Worm (Caenorhabditis elegans) whole organism, L4 larva: ENCODE measurements around the gene F56D6.12.

Experiments used
- F37D6.2 ChIP-seq: sonication (generic microtip); optimal IDR thresholded peaks from 2 replicates; lab custom pipeline; 2016; ENCODE audit warnings: mild to moderate bottlenecking, missing genetic modification characterization, missing compliant biosample characterization
- F44E2.7 ChIP-seq: fragments of 200-800 bp; sonication (Bioruptor generic); IDR thresholded peaks from 2 replicates; pipeline ENCODE4 v2.1.2; 2022; ENCODE audit warnings: missing genetic modification characterization, missing compliant biosample characterization
- T20F7.1 ChIP-seq: fragments of 200-800 bp; sonication (Bioruptor generic); optimal IDR thresholded peaks from 2 replicates; lab custom pipeline; 2018; ENCODE audit warnings: mild to moderate bottlenecking, missing genetic modification characterization, missing compliant biosample characterization
- aha-1 ChIP-seq: fragments of 150-350 bp; peaks from one replicate; lab custom pipeline; 2014; ENCODE audit warnings: missing biosample characterization, missing genetic modification characterization
- aly-2 ChIP-seq: sonication (generic microtip); optimal IDR thresholded peaks from 2 replicates; lab custom pipeline; 2018; ENCODE audit warnings: missing biosample characterization, missing genetic modification characterization
- ama-1 ChIP-seq: fragments of 150-350 bp; optimal IDR thresholded peaks from 2 replicates; lab custom pipeline; 2014; ENCODE audit warnings: inconsistent platforms, mixed read lengths
- ces-1 ChIP-seq: fragments of 150-350 bp; sonication (generic microtip); optimal IDR thresholded peaks from 4 replicates; lab custom pipeline; 2014; ENCODE audit warnings: missing biosample characterization, missing genetic modification reagents, missing genetic modification characterization
- ctbp-1 ChIP-seq: fragments of 200-800 bp; sonication (Bioruptor generic); IDR thresholded peaks from 2 replicates; pipeline ENCODE4 v1.3.6; 2022; ENCODE audit warnings: missing genetic modification reagents, missing genetic modification characterization, missing compliant biosample characterization
- daf-16 ChIP-seq, 3 experiments: sonication (generic microtip); optimal IDR thresholded peaks; 2 replicates each; lab custom pipeline; 2016 to 2017; ENCODE audit warnings: missing genetic modification characterization in 3 of 3, missing genetic modification reagents in 3 of 3, mild to moderate bottlenecking in 2 of 3, missing compliant biosample characterization in 2 of 3, missing biosample characterization in 1 of 3, moderate library complexity in 1 of 3
- dmd-6 ChIP-seq: fragments of 200-800 bp; sonication (Bioruptor generic); IDR thresholded peaks from 2 replicates; pipeline ENCODE4 v1.3.6; 2022; ENCODE audit warnings: missing genetic modification reagents, missing genetic modification characterization, missing compliant biosample characterization
- dmd-9 ChIP-seq: fragments of 200-800 bp; sonication (Bioruptor generic); IDR thresholded peaks from 2 replicates; pipeline ENCODE4 v1.3.6; 2022; ENCODE audit warnings: missing genetic modification reagents, missing genetic modification characterization, missing compliant biosample characterization
- duxl-1 ChIP-seq: sonication (generic microtip); optimal IDR thresholded peaks from 2 replicates; lab custom pipeline; 2016; ENCODE audit warnings: mild to moderate bottlenecking, missing genetic modification characterization, moderate library complexity, missing compliant biosample characterization; ENCODE audit not compliant: poor library complexity
- fos-1 ChIP-seq: fragments of 150-350 bp; optimal IDR thresholded peaks from 2 replicates; lab custom pipeline; 2014; ENCODE audit warnings: missing biosample characterization, missing genetic modification characterization
- hif-1 ChIP-seq, 2 experiments: sonication (generic microtip); optimal IDR thresholded peaks; 2 replicates each; lab custom pipeline; 2016 to 2017; ENCODE audit warnings: missing compliant biosample characterization in 2 of 2, missing genetic modification characterization in 2 of 2, missing genetic modification reagents in 2 of 2, missing genotype in 2 of 2, mild to moderate bottlenecking in 1 of 2
- hlh-11 ChIP-seq: fragments of 200-800 bp; sonication (Bioruptor generic); optimal IDR thresholded peaks from 2 replicates; lab custom pipeline; 2018; ENCODE audit warnings: mild to moderate bottlenecking, missing genetic modification characterization, missing compliant biosample characterization
- hlh-30 ChIP-seq: sonication (generic microtip); optimal IDR thresholded peaks from 2 replicates; lab custom pipeline; 2017; ENCODE audit warnings: antibody characterized with exemption, mild to moderate bottlenecking, missing genetic modification characterization, missing compliant biosample characterization; ENCODE audit not compliant: insufficient read depth
- jun-1 ChIP-seq: fragments of 150-350 bp; optimal IDR thresholded peaks from 2 replicates; lab custom pipeline; 2014; ENCODE audit warnings: missing biosample characterization, missing genetic modification reagents, missing genetic modification characterization
- lin-1 ChIP-seq: fragments of 200-800 bp; sonication (Bioruptor generic); IDR thresholded peaks from 2 replicates; pipeline ENCODE4 v1.3.6; 2022; ENCODE audit warnings: missing genetic modification reagents, missing genetic modification characterization, missing compliant biosample characterization
- lin-13 ChIP-seq: fragments of 150-350 bp; optimal IDR thresholded peaks from 2 replicates; lab custom pipeline; 2014; ENCODE audit warnings: missing biosample characterization, missing genetic modification reagents, missing genetic modification characterization
- lin-29 ChIP-seq: fragments of 200-800 bp; sonication (Bioruptor generic); IDR thresholded peaks from 2 replicates; pipeline ENCODE4 v1.3.6; 2022; ENCODE audit warnings: missing genetic modification reagents, missing genetic modification characterization, missing compliant biosample characterization
- lin-38 ChIP-seq: fragments of 200-800 bp; sonication (Bioruptor generic); IDR thresholded peaks from 2 replicates; pipeline ENCODE4 v1.3.6; 2022; ENCODE audit warnings: missing genetic modification reagents, missing genetic modification characterization, missing compliant biosample characterization
- lir-3 ChIP-seq: sonication (generic microtip); optimal IDR thresholded peaks from 2 replicates; lab custom pipeline; 2016; ENCODE audit warnings: mild to moderate bottlenecking, missing genetic modification characterization, missing compliant biosample characterization
- mdl-1 ChIP-seq, 2 experiments: fragments of 150-350 bp in 1 of 2; sonication (generic microtip) in 1 of 2; optimal IDR thresholded peaks; 2 replicates each; lab custom pipeline; 2014 to 2017; ENCODE audit warnings: missing biosample characterization in 2 of 2, missing genetic modification characterization in 2 of 2
- mxl-3 ChIP-seq: fragments of 200-800 bp; sonication (Bioruptor generic); optimal IDR thresholded peaks from 2 replicates; lab custom pipeline; 2018; ENCODE audit warnings: mild to moderate bottlenecking, missing genetic modification characterization, missing compliant biosample characterization
- nhr-11 ChIP-seq: fragments of 150-350 bp; optimal IDR thresholded peaks from 2 replicates; lab custom pipeline; 2014; ENCODE audit warnings: missing biosample characterization, missing genetic modification characterization
- nhr-237 ChIP-seq: sonication (generic microtip); optimal IDR thresholded peaks from 2 replicates; lab custom pipeline; 2017; ENCODE audit warnings: missing biosample characterization, missing genetic modification characterization
- nhr-28 ChIP-seq: fragments of 150-350 bp; optimal IDR thresholded peaks from 2 replicates; lab custom pipeline; 2014; ENCODE audit warnings: missing biosample characterization, missing genetic modification characterization
- nhr-41 ChIP-seq: fragments of 200-800 bp; sonication (Bioruptor generic); IDR thresholded peaks from 2 replicates; pipeline ENCODE4 v1.3.6; 2022; ENCODE audit warnings: missing genetic modification reagents, missing genetic modification characterization, missing compliant biosample characterization
- nhr-6 ChIP-seq: fragments of 150-350 bp; optimal IDR thresholded peaks from 2 replicates; lab custom pipeline; 2014; ENCODE audit warnings: missing biosample characterization, missing genetic modification characterization
- nhr-76 ChIP-seq: fragments of 150-350 bp; optimal IDR thresholded peaks from 2 replicates; lab custom pipeline; 2014; ENCODE audit warnings: missing biosample characterization, missing genetic modification characterization
- nhr-77 ChIP-seq: fragments of 150-350 bp; optimal IDR thresholded peaks from 2 replicates; lab custom pipeline; 2014; ENCODE audit warnings: missing biosample characterization, missing genetic modification characterization
- pha-4 ChIP-seq, 2 experiments: fragments of 150-350 bp in 1 of 2; fragments of 200-800 bp in 1 of 2; sonication (Bioruptor generic) in 1 of 2; IDR thresholded peaks in 1 of 2; optimal IDR thresholded peaks in 1 of 2; 2 replicates each; pipeline versions ENCODE4 v1.3.6 to Lab custom; 2014 to 2022; ENCODE audit warnings: missing genetic modification characterization in 2 of 2, missing genetic modification reagents in 2 of 2, missing biosample characterization in 1 of 2, missing compliant biosample characterization in 1 of 2
- php-3 ChIP-seq: fragments of 200-800 bp; sonication (Bioruptor generic); IDR thresholded peaks from 2 replicates; pipeline ENCODE4 v1.3.6; 2022; ENCODE audit warnings: missing genetic modification reagents, missing genetic modification characterization, missing compliant biosample characterization
- pqm-1 ChIP-seq: sonication (generic microtip); optimal IDR thresholded peaks from 2 replicates; lab custom pipeline; 2017; ENCODE audit warnings: missing biosample characterization, missing genetic modification characterization
- rbr-2 ChIP-seq: sonication (generic microtip); optimal IDR thresholded peaks from 2 replicates; lab custom pipeline; 2016; ENCODE audit warnings: missing genotype, missing genetic modification characterization, missing compliant biosample characterization
- snpc-1.2 ChIP-seq: fragments of 200-800 bp; sonication (Bioruptor generic); IDR thresholded peaks from 2 replicates; pipeline ENCODE4 v1.3.6; 2022; ENCODE audit warnings: missing genetic modification reagents, missing genetic modification characterization, missing compliant biosample characterization
- snpc-4 ChIP-seq: fragments of 150-350 bp; optimal IDR thresholded peaks from 2 replicates; lab custom pipeline; 2014; ENCODE audit warnings: missing biosample characterization, missing genetic modification characterization
- spr-3 ChIP-seq: fragments of 200-800 bp; sonication (Bioruptor generic); optimal IDR thresholded peaks from 2 replicates; lab custom pipeline; 2018; ENCODE audit warnings: mild to moderate bottlenecking, missing genetic modification characterization, missing compliant biosample characterization
- tag-97 ChIP-seq: fragments of 200-800 bp; sonication (Bioruptor generic); IDR thresholded peaks from 2 replicates; pipeline ENCODE4 v1.3.6; 2022; ENCODE audit warnings: missing genetic modification characterization, missing compliant biosample characterization
- unc-62 ChIP-seq, 3 experiments: fragments of 150-350 bp in 1 of 3; sonication (generic microtip); optimal IDR thresholded peaks in 2 of 3; peaks in 1 of 3; 1 replicate in 1 of 3; 2 replicates in 2 of 3; lab custom pipeline; 2014 to 2017; ENCODE audit warnings: missing biosample characterization in 3 of 3, missing genetic modification characterization in 3 of 3, missing genetic modification reagents in 3 of 3, missing genotype in 1 of 3
- zag-1 ChIP-seq: fragments of 150-350 bp; optimal IDR thresholded peaks from 2 replicates; lab custom pipeline; 2014; ENCODE audit warnings: missing biosample characterization, missing genetic modification characterization
- zfp-3 ChIP-seq: fragments of 200-800 bp; sonication (Bioruptor generic); conservative IDR thresholded peaks from 2 replicates; pipeline ENCODE4 v1.3.6; 2022; ENCODE audit warnings: missing genetic modification reagents, missing genetic modification characterization, missing compliant biosample characterization
- zip-2 ChIP-seq: fragments of 150-350 bp; optimal IDR thresholded peaks from 2 replicates; lab custom pipeline; 2014; ENCODE audit warnings: missing biosample characterization, missing genetic modification characterization
- ztf-11 ChIP-seq: fragments of 150-350 bp; optimal IDR thresholded peaks from 2 replicates; lab custom pipeline; 2014; ENCODE audit warnings: missing biosample characterization, missing genetic modification characterization

Gene F56D6.12

DNA sequence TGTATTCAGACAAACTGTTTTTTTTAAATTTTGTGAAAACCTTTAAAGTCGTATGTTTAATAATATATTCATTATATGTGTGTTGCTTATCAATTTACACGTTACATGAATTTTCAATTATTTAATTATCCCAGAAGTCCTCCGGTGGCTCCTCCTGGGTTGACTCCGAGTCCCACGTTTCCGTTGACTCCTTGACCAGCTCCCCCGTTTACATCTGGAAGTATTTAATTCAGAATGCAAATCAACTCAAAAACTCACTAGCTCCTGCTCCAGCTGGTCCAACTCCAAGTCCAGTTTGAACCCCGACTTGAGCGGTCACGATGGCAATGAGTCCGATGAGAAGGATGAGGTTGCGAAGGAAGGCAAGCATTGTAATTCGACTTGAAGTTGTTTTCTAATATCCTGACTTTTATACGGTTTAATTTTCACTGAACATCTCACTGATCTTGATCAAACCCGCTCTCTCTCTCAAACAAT is 13.9 kb upstream of the F56D6.12 start, which contains the start of gene F56D6.8:
TSS of gene F56D6.8 (minus strand) at position 427 of the 477 bp plus-strand sequence.
- TF ChIP-seq unc-62 (GFP tag; optimal IDR thresholded peaks at IDR 0.05 in 1 of 2; lab: Kevin White, UChicago) (peak in 1 of 2 experiments; percentile 74), unc-62 (tag; optimal IDR thresholded peaks at IDR 0.05; lab: Kevin White, UChicago) (no peak), tag-97 (no peak), mdl-1 (tag; optimal IDR thresholded peaks at IDR 0.05; lab: Kevin White, UChicago) (no peak)
- TF ChIP-seq, all 104 proteins: peak for 1

DNA sequence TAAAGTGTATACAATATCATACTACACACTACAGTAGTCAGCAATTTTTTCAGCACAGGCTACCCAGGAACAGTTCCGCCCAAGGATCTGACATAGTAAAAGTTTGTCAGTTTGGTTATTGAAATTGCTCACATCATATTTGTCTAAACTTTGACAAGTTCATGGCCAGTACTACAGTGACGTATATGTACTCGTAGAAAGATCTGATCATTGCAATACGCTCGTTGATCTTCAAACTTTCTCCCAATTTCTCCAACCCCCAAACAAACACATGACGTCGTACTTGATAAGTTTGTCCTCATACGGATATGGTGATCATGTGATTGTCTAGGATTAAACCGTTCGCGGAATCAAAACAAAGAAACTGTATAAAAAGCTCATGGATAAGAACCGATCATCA is 13.2 kb upstream of the F56D6.12 start, which contains the start of gene dct-8:
TSS of gene dct-8 (plus strand) at position 301 of the 400 bp plus-strand sequence.
- no peak for TF ChIP-seq aly-2 (tag; lab: Kevin White, UChicago)
- no peak for TF ChIP-seq aha-1
- TF ChIP-seq ctbp-1: no peak
- TF ChIP-seq ama-1 (lab: Kevin White, UChicago): no peak
- no peak for TF ChIP-seq nhr-41
- TF ChIP-seq rbr-2 (tag; lab: Kevin White, UChicago): no peak
- no peak for TF ChIP-seq lin-13
- no peak for TF ChIP-seq lin-38 (GFP tag; lab: Robert Waterston, UW)
- TF ChIP-seq lir-3 (tag; lab: Kevin White, UChicago): no peak
- no peak for TF ChIP-seq lin-29 (GFP tag; lab: Robert Waterston, UW)
- TF ChIP-seq snpc-4 (tag; lab: Kevin White, UChicago): no peak
- TF ChIP-seq ztf-11 (tag; lab: Kevin White, UChicago): no peak
- no peak for TF ChIP-seq zip-2 (tag; lab: Kevin White, UChicago)
- no peak for TF ChIP-seq zag-1 (tag; lab: Kevin White, UChicago)
- no peak for TF ChIP-seq F44E2.7 (GFP tag; lab: Robert Waterston, UW)
- no peak for TF ChIP-seq dmd-6 (GFP tag; lab: Robert Waterston, UW)
- no peak for TF ChIP-seq mxl-3 (GFP tag; lab: Kevin White, UChicago)

- TF ChIP-seq nhr-77 (tag; lab: Kevin White, UChicago): peak; percentile 99
- peak; percentile 47 for TF ChIP-seq duxl-1 (tag; lab: Kevin White, UChicago)
- TF ChIP-seq hlh-11 (tag; lab: Kevin White, UChicago): peak; percentile 86
- TF ChIP-seq mxl-3 (GFP tag; lab: Kevin White, UChicago): peak; percentile 13
- peak; percentile 99 for TF ChIP-seq dmd-6 (GFP tag; lab: Robert Waterston, UW)
- TF ChIP-seq nhr-76: no peak
- TF ChIP-seq snpc-1.2 (GFP tag; lab: Robert Waterston, UW): no peak
- TF ChIP-seq ama-1 (lab: Kevin White, UChicago): no peak
- TF ChIP-seq pha-4 (GFP tag; IDR thresholded peaks at IDR 0.05; lab: Robert Waterston, UW): no peak
- peak; percentile 16 for TF ChIP-seq pha-4 (tag; optimal IDR thresholded peaks at IDR 0.05; lab: Kevin White, UChicago)
- TF ChIP-seq hlh-30 (tag; lab: Kevin White, UChicago): no peak
- 0 out of 2 replicates have a peak, but pooled peaks have one; percentile 26 for TF ChIP-seq zfp-3 (GFP tag; lab: Robert Waterston, UW)
- no peak for TF ChIP-seq F37D6.2 (tag; lab: Kevin White, UChicago)
- no peak for TF ChIP-seq nhr-11 (tag; lab: Kevin White, UChicago)
- no peak for TF ChIP-seq dmd-9 (GFP tag; lab: Robert Waterston, UW)
- no peak for TF ChIP-seq nhr-237 (tag; lab: Kevin White, UChicago)
- peak in 1 of 2 experiments; percentile 76 for TF ChIP-seq daf-16 (GFP tag; optimal IDR thresholded peaks at IDR 0.05; lab: Kevin White, UChicago)
- peak; percentile 97 for TF ChIP-seq daf-16 (tag; optimal IDR thresholded peaks at IDR 0.05; lab: Kevin White, UChicago)
- peak; percentile 97 for TF ChIP-seq lin-1 (GFP tag; lab: Robert Waterston, UW)
- TF ChIP-seq lin-13: no peak
- peak; percentile 80 for TF ChIP-seq jun-1 (tag; lab: Kevin White, UChicago)
- TF ChIP-seq unc-62 (GFP tag; optimal IDR thresholded peaks at IDR 0.05 in 1 of 2; lab: Kevin White, UChicago): peak in 1 of 2 experiments; percentile 63
- no peak for TF ChIP-seq unc-62 (tag; optimal IDR thresholded peaks at IDR 0.05; lab: Kevin White, UChicago)
- TF ChIP-seq fos-1 (tag; lab: Kevin White, UChicago): peak; percentile 87
- TF ChIP-seq nhr-28 (tag; lab: Kevin White, UChicago): peak; percentile 97
- TF ChIP-seq pqm-1 (tag; lab: Kevin White, UChicago): peak; percentile 100
- no peak for TF ChIP-seq ces-1 (GFP tag; lab: Kevin White, UChicago)
- peak; percentile 98 for TF ChIP-seq php-3 (GFP tag; lab: Robert Waterston, UW)
- TF ChIP-seq hif-1 (tag; optimal IDR thresholded peaks at IDR 0.05; lab: Kevin White, UChicago): no peak
- peak; percentile 71 for TF ChIP-seq aha-1
- TF ChIP-seq spr-3 (GFP tag; lab: Kevin White, UChicago): no peak
- peak; percentile 53 for TF ChIP-seq T20F7.1
- TF ChIP-seq nhr-6: peak; percentile 75
These were observed 8.0 kb upstream of the F56D6.12 start, which contains the start of gene srz-62 for ce11 chrIV:3899719-3900554. Gene srz-62, plus strand, starts transcription at chrIV:3900504.
